Worm (Caenorhabditis elegans) whole organism, early embryonic: ENCODE data around the gene fbxa-137.

Experiments
- B0310.2 ChIP-seq: sonication (generic microtip); optimal IDR thresholded peaks from 2 replicates; lab custom pipeline; 2016; ENCODE audit warnings: mild to moderate bottlenecking, missing genetic modification characterization, missing compliant biosample characterization
- F13C5.2 ChIP-seq: sonication (generic microtip); optimal IDR thresholded peaks from 2 replicates; lab custom pipeline; 2017; ENCODE audit warnings: mild to moderate bottlenecking, missing genetic modification characterization, inconsistent platforms, missing compliant biosample characterization
- aly-1 ChIP-seq: sonication (generic microtip); optimal IDR thresholded peaks from 2 replicates; lab custom pipeline; 2016; ENCODE audit warnings: missing genetic modification characterization, missing compliant biosample characterization
- ama-1 ChIP-seq: fragments of 150-350 bp; optimal IDR thresholded peaks from 2 replicates; lab custom pipeline; 2014
- ceh-13 ChIP-seq: fragments of 200-800 bp; sonication (Bioruptor generic); optimal IDR thresholded peaks from 2 replicates; lab custom pipeline; 2018; ENCODE audit warnings: mild to moderate bottlenecking, missing genetic modification characterization, missing compliant biosample characterization
- ceh-36 ChIP-seq: sonication (generic microtip); optimal IDR thresholded peaks from 2 replicates; lab custom pipeline; 2016; ENCODE audit warnings: missing genetic modification characterization, inconsistent platforms, missing compliant biosample characterization
- ets-7 ChIP-seq: sonication (generic microtip); optimal IDR thresholded peaks from 2 replicates; lab custom pipeline; 2016; ENCODE audit warnings: missing genotype, missing genetic modification characterization, missing compliant biosample characterization
- flt-1 ChIP-seq: fragments of 200-800 bp; sonication (Bioruptor generic); IDR thresholded peaks from 2 replicates; pipeline ENCODE4 v1.3.6; 2022; ENCODE audit warnings: missing genetic modification characterization, missing compliant biosample characterization
- hmbx-1 ChIP-seq: sonication (generic microtip); optimal IDR thresholded peaks from 2 replicates; lab custom pipeline; 2016; ENCODE audit warnings: mild to moderate bottlenecking, missing genetic modification characterization, missing compliant biosample characterization
- hmg-4 ChIP-seq: fragments of 200-800 bp; sonication (Bioruptor generic); optimal IDR thresholded peaks from 2 replicates; lab custom pipeline; 2018; ENCODE audit warnings: mild to moderate bottlenecking, missing genetic modification characterization, missing compliant biosample characterization
- hnd-1 ChIP-seq: sonication (generic microtip); optimal IDR thresholded peaks from 2 replicates; lab custom pipeline; 2016; ENCODE audit warnings: missing genetic modification characterization, missing compliant biosample characterization
- pes-1 ChIP-seq: fragments of 200-800 bp; sonication (Bioruptor generic); IDR thresholded peaks from 2 replicates; pipeline ENCODE4 v1.3.6; 2022; ENCODE audit warnings: missing genetic modification reagents, missing genetic modification characterization, missing compliant biosample characterization
- scrt-1 ChIP-seq: fragments of 200-800 bp; sonication (Bioruptor generic); IDR thresholded peaks from 2 replicates; pipeline ENCODE4 v1.3.6; 2022; ENCODE audit warnings: missing genetic modification characterization, missing compliant biosample characterization
- sea-1 ChIP-seq: fragments of 200-800 bp; sonication (Bioruptor generic); conservative IDR thresholded peaks from 2 replicates; pipeline ENCODE4 v1.3.6; 2022; ENCODE audit warnings: missing genetic modification characterization, missing compliant biosample characterization
- tbx-11 ChIP-seq: fragments of 200-800 bp; sonication (Bioruptor generic); IDR thresholded peaks from 2 replicates; pipeline ENCODE4 v1.3.6; 2022; ENCODE audit warnings: missing genetic modification characterization, missing compliant biosample characterization
- tbx-37 ChIP-seq: fragments of 200-800 bp; sonication (Bioruptor generic); conservative IDR thresholded peaks from 2 replicates; pipeline ENCODE4 v1.3.6; 2022; ENCODE audit warnings: missing genetic modification reagents, missing genetic modification characterization, missing compliant biosample characterization
- tra-4 ChIP-seq: sonication (generic microtip); optimal IDR thresholded peaks from 2 replicates; lab custom pipeline; 2017; ENCODE audit warnings: missing genetic modification characterization, missing compliant biosample characterization

fbxa-137 gene

DNA sequence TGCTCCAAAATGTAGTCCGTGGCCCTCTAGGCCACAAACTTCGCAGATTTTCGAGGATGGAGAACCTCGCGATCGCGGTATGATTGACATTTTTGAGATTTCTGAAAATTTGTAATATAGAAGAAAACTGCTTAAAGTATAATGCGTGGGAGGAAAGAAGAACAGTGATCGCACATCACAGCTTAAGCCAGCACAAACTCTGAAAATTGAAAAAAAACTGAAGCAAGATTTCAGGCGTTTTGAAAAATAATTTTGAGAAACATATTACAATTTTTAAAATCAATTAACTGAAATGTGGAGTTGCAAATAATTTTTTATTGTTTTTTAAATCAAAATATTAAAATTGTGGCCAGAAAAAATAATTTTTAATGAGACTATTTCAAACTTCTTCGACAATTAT lies 11.7 kb upstream of the fbxa-137 start, which contains the start of gene nhr-275:
TSS of gene nhr-275 (minus strand) at position 101 of the 400 bp plus-strand sequence.
- no peak for TF ChIP-seq F13C5.2 (tag; lab: Kevin White, UChicago)
- TF ChIP-seq hmbx-1, result no peak
- no peak for TF ChIP-seq scrt-1 (GFP tag; lab: Robert Waterston, UW)
- TF ChIP-seq ceh-13 (GFP tag; lab: Kevin White, UChicago), result no peak
- no peak for TF ChIP-seq hnd-1 (tag; lab: Kevin White, UChicago)
- no peak for TF ChIP-seq ama-1 (lab: Kevin White, UChicago)
- TF ChIP-seq tbx-11 (GFP tag; lab: Robert Waterston, UW), result no peak

DNA sequence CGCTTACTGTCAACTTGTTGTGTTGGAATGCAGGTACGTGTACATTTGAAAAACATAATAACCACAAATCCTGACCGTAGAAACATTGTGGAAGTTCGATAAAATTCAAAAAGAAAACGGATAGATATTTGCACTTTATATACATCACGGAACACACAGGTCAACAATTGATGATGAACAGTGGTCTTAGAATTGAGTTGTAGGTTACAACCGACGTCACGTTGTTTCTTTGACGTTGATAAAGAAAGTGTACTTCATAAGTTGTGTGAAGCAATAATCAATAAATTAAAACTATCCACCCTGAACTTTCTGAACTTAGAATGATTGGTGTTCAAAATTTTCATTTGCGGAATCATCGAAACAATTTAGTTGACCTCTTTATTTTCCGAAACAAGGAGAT lies 6.9 kb upstream of the fbxa-137 start, which contains the start of gene Y5H2A.1:
TSS of gene Y5H2A.1 (minus strand) at position 101 of the 400 bp plus-strand sequence.
- no peak for TF ChIP-seq tbx-11 (GFP tag; lab: Robert Waterston, UW)
- no peak for TF ChIP-seq tbx-37 (GFP tag; lab: Robert Waterston, UW)
- no peak for TF ChIP-seq hmg-4 (GFP tag; lab: Kevin White, UChicago)

DNA sequence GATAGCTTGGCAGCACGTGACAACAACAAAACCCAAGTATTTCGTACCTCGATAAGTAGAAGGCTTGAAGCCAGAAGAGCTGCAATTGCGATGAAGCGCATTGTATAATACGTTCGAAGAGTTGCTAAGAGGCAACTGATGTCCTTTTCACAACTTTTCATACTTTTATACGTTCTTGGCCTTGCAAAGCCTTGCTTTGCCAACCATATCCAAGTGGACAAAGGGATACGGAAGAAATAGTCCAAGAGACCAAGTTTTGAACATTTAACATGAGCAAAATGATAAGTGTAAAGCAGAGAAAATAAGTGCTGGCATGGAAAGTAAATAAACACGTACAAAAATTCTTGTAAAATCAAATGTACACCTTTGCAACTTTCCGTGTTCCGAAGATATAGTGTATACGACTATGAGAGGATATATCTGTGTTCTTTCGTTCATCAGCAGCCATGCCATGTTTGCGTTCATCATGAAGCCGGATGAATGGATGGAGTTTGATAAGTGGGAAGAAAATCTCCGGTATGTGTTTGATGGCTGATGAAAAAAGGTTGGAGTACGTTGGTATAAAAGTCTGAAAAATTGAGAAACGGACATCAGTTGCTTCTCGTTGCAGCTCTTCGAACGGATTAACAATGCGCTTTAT lies 4.2 kb upstream of the fbxa-137 start, which contains the start of the genes Y5H2A.4 and abu-4:
TSS of gene Y5H2A.4 (minus strand) at position 101 of the 640 bp plus-strand sequence.
TSS of gene abu-4 (plus strand) at position 590 of the 640 bp plus-strand sequence.
- TF ChIP-seq aly-1 (tag; lab: Kevin White, UChicago) (no peak), ets-7 (tag; lab: Kevin White, UChicago) (no peak), pes-1 (GFP tag; lab: Robert Waterston, UW) (no peak), B0310.2 (no peak), F13C5.2 (tag; lab: Kevin White, UChicago) (no peak), scrt-1 (GFP tag; lab: Robert Waterston, UW) (no peak)

DNA sequence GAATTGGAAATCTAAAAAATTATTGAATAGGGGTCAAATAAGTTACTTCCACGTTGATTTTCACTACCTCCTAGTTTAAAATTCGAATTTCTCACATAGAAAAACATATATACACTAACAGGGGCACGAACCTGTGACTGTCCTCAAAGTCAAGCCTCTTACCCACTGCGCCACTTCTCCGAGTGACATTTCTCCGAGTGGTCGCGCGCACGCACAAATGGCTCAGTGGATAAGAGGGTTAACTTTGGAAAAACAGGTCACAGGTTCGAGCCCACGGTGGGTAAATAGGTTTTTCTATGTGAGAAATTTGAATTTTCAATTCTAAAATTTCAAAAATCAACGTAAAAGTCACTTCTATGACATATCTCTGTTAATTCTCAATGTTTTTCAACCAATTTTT lies 1.4 kb upstream of the fbxa-137 start:
- TF ChIP-seq ama-1 (lab: Kevin White, UChicago) (no peak), sea-1 (no peak), tra-4 (tag; lab: Kevin White, UChicago) (no peak), B0310.2 (no peak), ceh-13 (GFP tag; lab: Kevin White, UChicago) (no peak)

DNA sequence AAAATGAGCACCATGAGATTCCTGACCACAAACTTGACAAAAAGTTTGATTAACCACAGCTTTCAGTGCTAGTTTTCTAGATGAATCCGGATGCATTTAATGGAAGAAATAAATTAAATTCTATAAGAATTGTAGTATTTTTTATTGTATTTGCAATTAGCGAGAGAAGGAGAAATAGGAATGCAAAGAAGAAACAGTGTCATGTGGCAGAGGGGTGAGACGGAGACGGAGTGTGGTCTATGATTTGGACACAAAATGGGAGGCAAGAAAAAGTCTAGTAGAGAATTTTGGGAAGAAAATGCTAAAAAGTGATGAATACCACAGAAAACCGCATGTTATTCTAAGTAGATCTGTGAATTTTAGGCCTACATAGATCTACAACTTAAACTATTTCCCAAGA lies 564 bp upstream of the fbxa-137 start, which contains the start of gene nhr-59:
TSS of gene nhr-59 (minus strand) at position 214 of the 400 bp plus-strand sequence.
- TF ChIP-seq scrt-1 (GFP tag; lab: Robert Waterston, UW) (no peak), ets-7 (tag; lab: Kevin White, UChicago) (no peak), B0310.2 (no peak), sea-1 (no peak), hmg-4 (GFP tag; lab: Kevin White, UChicago) (no peak), hnd-1 (tag; lab: Kevin White, UChicago) (no peak), ceh-13 (GFP tag; lab: Kevin White, UChicago) (no peak), F13C5.2 (tag; lab: Kevin White, UChicago) (no peak), flt-1 (no peak), ama-1 (lab: Kevin White, UChicago) (no peak), aly-1 (tag; lab: Kevin White, UChicago) (no peak), tra-4 (tag; lab: Kevin White, UChicago) (no peak), hmbx-1 (no peak), pes-1 (GFP tag; lab: Robert Waterston, UW) (no peak), ceh-36 (no peak), tbx-37 (GFP tag; lab: Robert Waterston, UW) (no peak), tbx-11 (GFP tag; lab: Robert Waterston, UW) (no peak)

DNA sequence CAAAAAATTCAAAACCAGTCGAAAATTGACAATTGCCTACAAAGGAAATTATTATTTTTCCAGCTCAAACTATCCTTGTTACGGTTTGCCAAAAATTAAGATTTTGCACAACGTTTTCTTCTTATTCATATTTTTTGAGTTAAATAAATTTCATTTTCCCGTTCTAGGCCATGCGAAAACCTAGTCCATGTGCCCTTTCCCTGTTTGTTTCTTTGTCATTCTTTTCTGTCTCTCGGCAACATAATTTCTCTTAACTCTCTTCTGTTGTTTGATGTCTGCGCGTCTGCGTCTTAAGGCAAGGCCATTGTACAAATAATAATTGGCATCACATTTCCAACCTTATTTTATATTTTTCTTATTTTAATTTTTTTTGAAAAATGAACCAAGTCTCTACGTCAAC lies 2.9 kb downstream of the fbxa-137 start, which contains the start of gene nhr-228:
TSS of gene nhr-228 (plus strand) at position 261 of the 400 bp plus-strand sequence.
- no peak for TF ChIP-seq sea-1
- no peak for TF ChIP-seq hmg-4 (GFP tag; lab: Kevin White, UChicago)
- no peak for TF ChIP-seq ets-7 (tag; lab: Kevin White, UChicago)
- no peak for TF ChIP-seq flt-1
- TF ChIP-seq B0310.2, result no peak
- no peak for TF ChIP-seq F13C5.2 (tag; lab: Kevin White, UChicago)
- TF ChIP-seq hmbx-1, result no peak
- TF ChIP-seq hnd-1 (tag; lab: Kevin White, UChicago), result no peak
- TF ChIP-seq ceh-13 (GFP tag; lab: Kevin White, UChicago), result no peak

DNA sequence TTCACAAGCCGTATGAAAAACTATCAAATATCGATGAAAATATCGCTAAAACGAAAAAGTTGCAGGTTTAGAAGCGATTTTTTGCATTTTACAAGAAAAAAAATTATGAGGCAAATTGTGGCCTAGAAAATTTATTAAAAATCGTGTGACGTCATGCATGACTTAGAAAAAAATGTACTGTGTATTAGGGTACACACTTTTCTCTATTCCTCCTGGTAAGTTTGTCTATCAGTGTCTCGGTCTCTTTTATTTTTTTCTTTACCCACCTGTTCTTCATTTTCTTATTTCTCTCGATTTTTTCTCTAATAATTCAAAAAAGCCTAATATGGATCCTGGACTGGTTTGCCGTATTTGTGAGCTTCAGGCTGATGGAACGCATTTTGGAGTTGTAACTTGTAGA lies 6.5 kb downstream of the fbxa-137 start, which contains the start of gene nhr-227:
TSS of gene nhr-227 (plus strand) at position 326 of the 400 bp plus-strand sequence.
- TF ChIP-seq hmg-4 (GFP tag; lab: Kevin White, UChicago), result no peak

DNA sequence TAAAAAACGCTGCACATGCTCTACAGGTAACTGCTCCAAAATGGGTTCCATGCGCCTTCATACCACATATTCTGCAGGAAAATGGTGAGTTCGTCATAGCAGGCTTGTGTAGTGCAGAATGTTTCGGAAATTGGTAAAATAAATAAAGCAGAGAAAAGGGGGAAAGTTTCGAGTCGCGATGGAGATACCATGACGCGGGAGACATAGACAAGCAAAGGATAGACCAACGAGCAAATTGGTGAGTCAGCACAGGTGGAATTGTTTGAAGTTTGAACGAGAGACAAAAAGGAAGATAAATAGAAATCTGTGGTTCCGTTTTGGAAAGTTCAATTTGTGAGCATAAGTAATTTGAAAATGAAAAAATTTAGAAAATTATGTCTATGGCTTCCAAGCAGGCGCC lies 11.7 kb downstream of the fbxa-137 start, which contains the start of gene nhr-225:
TSS of gene nhr-225 (minus strand) at position 146 of the 400 bp plus-strand sequence.
- TF ChIP-seq sea-1, result no peak
- TF ChIP-seq ets-7 (tag; lab: Kevin White, UChicago), result no peak
- TF ChIP-seq B0310.2, result no peak
- TF ChIP-seq pes-1 (GFP tag; lab: Robert Waterston, UW), result no peak
- no peak for TF ChIP-seq scrt-1 (GFP tag; lab: Robert Waterston, UW)
- TF ChIP-seq hmg-4 (GFP tag; lab: Kevin White, UChicago), result no peak
- TF ChIP-seq tbx-37 (GFP tag; lab: Robert Waterston, UW), result no peak
- no peak for TF ChIP-seq flt-1
- no peak for TF ChIP-seq tra-4 (tag; lab: Kevin White, UChicago)
